Fruit fly (Drosophila melanogaster) whole organism, pupa: ENCODE results near the gene PolI.

Experiments
- CG15710 ChIP-seq: fragments of 200-800 bp; sonication (Bioruptor generic); optimal IDR thresholded peaks from 2 replicates; lab custom pipeline; 2018; ENCODE audit warnings: missing biosample characterization, mild to moderate bottlenecking, missing genetic modification characterization, moderate library complexity
- rn ChIP-seq: fragments of 200-800 bp; sonication (Bioruptor generic); IDR thresholded peaks from 2 replicates; pipeline ENCODE4 v1.3.6; 2022; ENCODE audit warnings: missing biosample characterization, missing genetic modification characterization

DNA sequence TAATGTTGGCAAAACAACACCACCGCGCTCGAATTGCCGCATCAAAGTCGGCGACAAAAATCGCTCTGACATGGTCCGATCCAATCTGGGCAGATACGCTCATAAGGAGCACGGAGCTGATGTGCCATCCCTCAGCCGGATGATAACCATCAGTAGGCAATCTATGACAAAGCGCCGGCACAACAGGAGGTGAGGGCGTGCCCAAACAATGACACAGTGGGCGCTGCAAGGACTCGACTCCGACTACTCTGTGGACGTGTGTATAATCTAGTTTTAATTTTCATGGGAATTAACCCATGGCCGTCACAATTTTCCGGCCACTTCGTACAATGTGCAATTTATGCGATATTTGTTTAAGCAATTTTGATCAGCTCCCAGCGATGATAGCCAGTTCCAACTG, 41.7 kb downstream of the PolI start:
- TF ChIP-seq rn (GFP tag; lab: Robert Waterston, UW): no peak
- TF ChIP-seq CG15710: no peak
